Fruit fly (Drosophila melanogaster) whole organism, larva: ENCODE results near the gene CG32267.
A peak's percentile ranks its signal among the peaks of the same experiment; 100 is the strongest.

Experiments
- noc ChIP-seq: fragments of 200-800 bp; sonication (Bioruptor generic); optimal IDR thresholded peaks from 3 replicates; lab custom pipeline; 2019; ENCODE audit warnings: missing biosample characterization, mild to moderate bottlenecking, missing genetic modification characterization, moderate library complexity

CG32267 gene

DNA sequence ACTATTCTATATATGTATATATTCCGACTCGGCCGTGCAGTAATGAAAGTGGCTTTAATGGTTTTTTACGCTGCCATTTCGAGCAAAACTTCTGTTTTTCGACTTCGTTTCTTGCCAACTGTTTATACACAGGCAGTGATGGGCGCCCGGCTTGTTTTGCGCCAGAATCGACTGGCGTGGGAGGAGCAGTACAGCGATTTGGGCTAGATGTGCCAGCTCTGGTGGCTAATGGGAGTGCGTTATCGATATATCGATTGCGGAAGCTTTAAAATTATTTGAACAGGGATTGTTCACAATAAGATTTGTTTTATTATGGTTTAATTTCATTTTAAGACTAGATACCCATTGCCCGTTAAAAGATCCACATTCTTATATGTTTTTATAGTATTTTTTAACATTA, 739 bp downstream of the CG32267 start, which contains the start of gene CG14971:
Gene CG14971, minus strand, starts transcription at position 136 of the 400 bp plus-strand sequence.
- peak; percentile 44 for TF ChIP-seq noc (tag; lab: Kevin White, UChicago)

- TF ChIP-seq noc (tag; lab: Kevin White, UChicago) = peak; percentile 17
These were observed 2.2 kb downstream of the CG32267 start for dm6 chr3L:3469709-3470108.

dm6 chr3L:3466200-3466599, 5.7 kb downstream of the CG32267 start, which contains the start of gene CycJ:
CycJ (plus strand) TSS chr3L:3466428.
- TF ChIP-seq noc (tag; lab: Kevin White, UChicago) = no peak

dm6 chr3L:3461557-3462414, 10.1 kb downstream of the CG32267 start:
- TF ChIP-seq noc (tag; lab: Kevin White, UChicago) = no peak

DNA sequence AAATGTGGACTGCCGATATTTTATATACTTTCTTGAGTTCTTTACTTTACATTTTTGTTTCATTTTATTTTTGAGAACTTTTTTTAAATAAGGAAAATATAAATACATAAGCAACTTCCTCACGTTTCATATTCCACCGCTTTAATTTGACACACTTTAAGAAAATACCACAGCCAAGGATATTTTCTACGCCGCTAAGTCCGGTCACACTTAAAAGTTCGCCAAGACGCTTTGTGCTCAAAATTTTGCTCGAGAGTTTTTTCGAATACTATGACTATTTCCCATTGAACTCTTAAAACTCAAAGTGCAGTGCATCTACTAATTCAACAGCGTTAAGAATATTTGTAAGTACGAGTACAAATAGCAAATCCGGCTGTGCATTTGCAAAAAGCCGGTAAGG, 10.8 kb downstream of the CG32267 start, which contains the start of the genes CG46463 and armi:
Gene CG46463, plus strand, starts transcription at position 197 of the 400 bp plus-strand sequence.
Gene armi, plus strand, starts transcription at position 199 of the 400 bp plus-strand sequence.
- TF ChIP-seq noc (tag; lab: Kevin White, UChicago) = no peak

- TF ChIP-seq noc (tag; lab: Kevin White, UChicago) = peak; percentile 34
These were observed 11.4 kb downstream of the CG32267 start, which contains the start of gene eIF5B for dm6 chr3L:3460402-3461027. eIF5B (minus strand) TSS chr3L:3460977.

dm6 chr3L:3456922-3457321, 15.0 kb downstream of the CG32267 start:
- TF ChIP-seq noc (tag; lab: Kevin White, UChicago) = no peak

DNA sequence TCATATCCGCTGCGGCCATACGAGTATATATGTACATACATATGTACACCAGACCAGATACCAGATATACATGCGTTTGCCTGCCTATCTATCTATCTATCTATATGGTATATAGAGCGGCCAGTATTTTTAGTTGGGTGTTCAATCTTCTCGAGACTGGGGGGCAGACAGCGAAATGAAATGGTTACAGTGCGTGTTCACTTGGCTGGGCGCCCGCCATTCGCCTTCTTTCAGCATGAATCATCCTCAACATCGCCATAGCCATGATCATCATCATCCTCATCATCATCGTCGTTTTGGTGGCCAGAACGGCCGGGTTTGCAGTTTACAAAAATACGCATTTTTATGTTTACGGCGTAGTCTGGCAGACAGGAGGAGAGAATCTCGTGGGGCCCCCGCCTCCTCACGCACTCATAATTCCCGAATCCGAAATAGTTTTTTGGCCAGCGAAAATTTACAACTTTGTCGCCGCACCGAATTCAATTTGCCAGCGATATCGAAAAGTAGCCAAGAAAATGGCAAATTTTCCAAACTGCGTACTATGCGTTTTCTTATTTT, 15.8 kb downstream of the CG32267 start:
- TF ChIP-seq noc (tag; lab: Kevin White, UChicago) = no peak

- TF ChIP-seq noc (tag; lab: Kevin White, UChicago) = no peak
These were observed 16.4 kb downstream of the CG32267 start for dm6 chr3L:3455555-3455939.

DNA sequence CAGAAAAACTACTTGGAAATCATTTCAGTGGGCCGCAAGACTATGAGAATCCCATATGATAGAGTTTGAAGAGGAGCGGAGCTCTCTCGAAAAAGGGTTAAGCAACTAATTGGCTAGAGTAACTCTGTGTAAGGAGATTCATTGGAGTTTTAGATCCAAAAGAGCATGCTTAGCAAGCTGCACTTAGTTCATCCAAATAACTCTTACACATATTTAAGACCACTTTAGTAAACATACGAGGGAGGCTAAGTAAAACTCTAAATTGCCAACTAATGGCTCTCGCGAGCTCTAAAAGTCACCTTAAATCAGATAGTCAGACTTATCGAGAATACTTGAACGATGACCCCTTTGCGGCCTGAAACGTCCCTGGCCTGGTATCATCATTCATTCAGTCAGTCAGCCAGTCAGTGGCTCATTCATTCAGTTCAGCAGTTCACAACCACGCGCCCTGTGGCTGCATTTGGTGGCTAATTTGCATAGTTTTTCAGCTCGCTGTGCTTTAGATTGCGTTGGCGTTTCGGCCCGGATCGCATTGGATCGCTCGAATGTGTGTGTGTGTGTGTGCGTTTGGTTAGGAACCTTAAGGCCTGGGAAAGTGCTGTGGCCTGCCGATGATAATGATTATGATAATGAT, 16.9 kb downstream of the CG32267 start:
- no peak for TF ChIP-seq noc (tag; lab: Kevin White, UChicago)

DNA sequence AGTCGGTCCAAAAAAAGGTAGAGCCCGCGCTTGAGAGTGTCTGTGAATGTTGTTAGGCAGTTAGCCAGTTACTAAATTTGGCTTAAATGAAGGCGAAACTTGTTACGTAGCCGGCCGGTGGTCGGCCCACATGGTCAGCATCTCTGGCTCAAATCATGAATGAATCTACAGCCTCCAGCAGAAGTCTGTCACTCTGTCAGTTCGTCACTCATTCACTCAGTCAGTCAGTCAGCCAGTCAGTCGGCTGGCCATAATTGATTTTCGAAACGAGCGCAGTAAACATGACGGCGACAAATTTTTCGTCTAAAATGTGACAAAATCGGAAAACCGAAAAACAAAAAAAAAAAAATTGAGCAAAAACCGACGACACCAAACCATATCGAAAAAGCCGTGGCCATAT, 17.5 kb downstream of the CG32267 start:
- TF ChIP-seq noc (tag; lab: Kevin White, UChicago) = no peak

- TF ChIP-seq noc (tag; lab: Kevin White, UChicago) = no peak
These were observed 19.2 kb downstream of the CG32267 start for dm6 chr3L:3452684-3453083.

dm6 chr3L:3451774-3452173, 20.1 kb downstream of the CG32267 start:
- TF ChIP-seq noc (tag; lab: Kevin White, UChicago) = no peak

dm6 chr3L:3450410-3450809, 21.5 kb downstream of the CG32267 start:
- peak; percentile 28 for TF ChIP-seq noc (tag; lab: Kevin White, UChicago)

DNA sequence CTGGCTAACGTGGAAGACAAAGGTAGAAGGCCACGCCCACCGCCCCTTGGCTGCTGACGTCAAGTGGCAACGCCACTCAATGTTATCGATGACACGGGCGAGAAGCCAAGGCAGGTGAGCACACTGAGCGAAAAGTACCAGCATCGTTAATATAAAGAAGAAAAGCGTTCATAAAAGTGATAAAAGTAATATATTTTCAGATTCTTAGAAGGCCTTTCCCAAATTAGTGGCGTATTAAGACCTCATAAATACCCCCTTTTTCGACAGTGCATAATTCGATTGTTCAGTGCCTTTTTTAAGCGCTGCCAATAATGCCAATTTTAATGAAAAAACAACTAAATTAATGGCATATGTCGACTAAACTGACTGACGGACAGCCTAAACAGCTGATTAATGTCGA, 22.2 kb downstream of the CG32267 start:
- no peak for TF ChIP-seq noc (tag; lab: Kevin White, UChicago)
